Fruit fly (Drosophila melanogaster): Measurements from ENCODE around the gene Ssdp.

The Ssdp gene

dm6 chr3R:18199177-18199884 lies at the start of gene Ssdp, which contains the start of gene CG7985 (continued):
- TF ChIP-seq CG34422 (GFP tag; IDR thresholded peaks at IDR 0.05), result no peak
- no peak for TF ChIP-seq org-1 (GFP tag; optimal IDR thresholded peaks at IDR 0.05)
- no peak for TF ChIP-seq zen2 (GFP tag; IDR thresholded peaks at IDR 0.05; ENCODE audit: partially characterized antibody)
- TF ChIP-seq CG33557 (GFP tag; optimal IDR thresholded peaks at IDR 0.05), result no peak
- TF ChIP-seq B-H1 (GFP tag; IDR thresholded peaks at IDR 0.05), result no peak
- no peak for TF ChIP-seq CG9215 (GFP tag; IDR thresholded peaks at IDR 0.05)
- TF ChIP-seq Antp (GFP tag; optimal IDR thresholded peaks at IDR 0.05), result no peak
- TF ChIP-seq nerfin-2 (GFP tag; IDR thresholded peaks at IDR 0.05; ENCODE audit: partially characterized antibody), result no peak
- TF ChIP-seq cas (GFP tag; IDR thresholded peaks at IDR 0.05), result no peak
- TF ChIP-seq Dll (GFP tag; IDR thresholded peaks at IDR 0.05; ENCODE audit: partially characterized antibody), result no peak
- TF ChIP-seq E2f1 (GFP tag; IDR thresholded peaks at IDR 0.05), result no peak
- TF ChIP-seq gcm (GFP tag; optimal IDR thresholded peaks at IDR 0.05), result no peak
- TF ChIP-seq Vsx1 (GFP tag; optimal IDR thresholded peaks at IDR 0.05), result no peak
- TF ChIP-seq ranshi (GFP tag; IDR thresholded peaks at IDR 0.05), result no peak
- TF ChIP-seq NFAT (GFP tag; IDR thresholded peaks at IDR 0.05), result no peak
- no peak for TF ChIP-seq NC2α (GFP tag; optimal IDR thresholded peaks at IDR 0.05)
- no peak for TF ChIP-seq mam (GFP tag; optimal IDR thresholded peaks at IDR 0.05)
- no peak for TF ChIP-seq CG18599 (GFP tag; optimal IDR thresholded peaks at IDR 0.05)
- TF ChIP-seq CG10366 (GFP tag; IDR thresholded peaks at IDR 0.05), result no peak
- TF ChIP-seq Ets65A (GFP tag), result no peak
- no peak for TF ChIP-seq CG2889 (GFP tag; IDR thresholded peaks at IDR 0.05)
- no peak for TF ChIP-seq Jarid2 (GFP tag; optimal IDR thresholded peaks at IDR 0.05)
- no peak for TF ChIP-seq cg (GFP tag; optimal IDR thresholded peaks at IDR 0.05)
- TF ChIP-seq CG7963 (GFP tag; IDR thresholded peaks at IDR 0.05; ENCODE audit: partially characterized antibody), result no peak
- TF ChIP-seq tap (tag; optimal IDR thresholded peaks at IDR 0.05), result no peak
- TF ChIP-seq CG12236 (GFP tag; optimal IDR thresholded peaks at IDR 0.05), result no peak
- no peak for TF ChIP-seq Awh (GFP tag; IDR thresholded peaks at IDR 0.05)
- TF ChIP-seq gro (GFP tag; optimal IDR thresholded peaks at IDR 0.05), result no peak
- no peak for TF ChIP-seq CG10959 (GFP tag; IDR thresholded peaks at IDR 0.05)
- no peak for TF ChIP-seq CG15479 (GFP tag; optimal IDR thresholded peaks at IDR 0.05)
- TF ChIP-seq Optix (GFP tag; IDR thresholded peaks at IDR 0.05), result no peak
- no peak for TF ChIP-seq Drgx (GFP tag; IDR thresholded peaks at IDR 0.05)
- no peak for TF ChIP-seq CG10321 (GFP tag; IDR thresholded peaks at IDR 0.05)
- TF ChIP-seq nmo (GFP tag; optimal IDR thresholded peaks at IDR 0.05), result peak; percentile 44
- no peak for TF ChIP-seq CG12104 (GFP tag; optimal IDR thresholded peaks at IDR 0.05)
- peak; percentile 81 for TF ChIP-seq gfzf (GFP tag; optimal IDR thresholded peaks at IDR 0.05)
- TF ChIP-seq ac (GFP tag; optimal IDR thresholded peaks at IDR 0.05), result no peak
- no peak for TF ChIP-seq Scr (GFP tag; IDR thresholded peaks at IDR 0.05; ENCODE audit: partially characterized antibody)
- no peak for TF ChIP-seq Usf (GFP tag; optimal IDR thresholded peaks at IDR 0.05)
- no peak for TF ChIP-seq CG6765 (GFP tag; optimal IDR thresholded peaks at IDR 0.05)
- TF ChIP-seq CG34224 (GFP tag; IDR thresholded peaks at IDR 0.05; ENCODE audit: partially characterized antibody), result no peak
- TF ChIP-seq cato (GFP tag; optimal IDR thresholded peaks at IDR 0.05; ENCODE audit: borderline replicate concordance), result no peak
- TF ChIP-seq Med (GFP tag), result no peak
- no peak for TF ChIP-seq lbe (GFP tag; optimal IDR thresholded peaks at IDR 0.05)
- peak; percentile 69 for TF ChIP-seq hkb (optimal IDR thresholded peaks at IDR 0.05)
- TF ChIP-seq hkb (GFP tag; IDR thresholded peaks at IDR 0.05), result no peak
- no peak for TF ChIP-seq CG5953 (GFP tag; IDR thresholded peaks at IDR 0.05)
- TF ChIP-seq CG1233 (GFP tag; optimal IDR thresholded peaks at IDR 0.05), result no peak
- no peak for TF ChIP-seq CG3407 (GFP tag; optimal IDR thresholded peaks at IDR 0.05)
- TF ChIP-seq CG30403 (GFP tag; optimal IDR thresholded peaks at IDR 0.05), result no peak
- TF ChIP-seq CG18764 (GFP tag; optimal IDR thresholded peaks at IDR 0.05), result no peak

All from whole organism, embryonic.